Worm (Caenorhabditis elegans) whole organism, early embryonic: ENCODE results near the gene clec-25.

Experiments used
- B0310.2 ChIP-seq: sonication (generic microtip); optimal IDR thresholded peaks from 2 replicates; lab custom pipeline; 2016; ENCODE audit warnings: mild to moderate bottlenecking, missing genetic modification characterization, missing compliant biosample characterization
- F13C5.2 ChIP-seq: sonication (generic microtip); optimal IDR thresholded peaks from 2 replicates; lab custom pipeline; 2017; ENCODE audit warnings: mild to moderate bottlenecking, missing genetic modification characterization, inconsistent platforms, missing compliant biosample characterization
- aly-1 ChIP-seq: sonication (generic microtip); optimal IDR thresholded peaks from 2 replicates; lab custom pipeline; 2016; ENCODE audit warnings: missing genetic modification characterization, missing compliant biosample characterization
- ama-1 ChIP-seq: fragments of 150-350 bp; optimal IDR thresholded peaks from 2 replicates; lab custom pipeline; 2014
- ets-7 ChIP-seq: sonication (generic microtip); optimal IDR thresholded peaks from 2 replicates; lab custom pipeline; 2016; ENCODE audit warnings: missing genotype, missing genetic modification characterization, missing compliant biosample characterization
- flt-1 ChIP-seq: fragments of 200-800 bp; sonication (Bioruptor generic); IDR thresholded peaks from 2 replicates; pipeline ENCODE4 v1.3.6; 2022; ENCODE audit warnings: missing genetic modification characterization, missing compliant biosample characterization
- hmbx-1 ChIP-seq: sonication (generic microtip); optimal IDR thresholded peaks from 2 replicates; lab custom pipeline; 2016; ENCODE audit warnings: mild to moderate bottlenecking, missing genetic modification characterization, missing compliant biosample characterization
- pes-1 ChIP-seq: fragments of 200-800 bp; sonication (Bioruptor generic); IDR thresholded peaks from 2 replicates; pipeline ENCODE4 v1.3.6; 2022; ENCODE audit warnings: missing genetic modification reagents, missing genetic modification characterization, missing compliant biosample characterization
- scrt-1 ChIP-seq: fragments of 200-800 bp; sonication (Bioruptor generic); IDR thresholded peaks from 2 replicates; pipeline ENCODE4 v1.3.6; 2022; ENCODE audit warnings: missing genetic modification characterization, missing compliant biosample characterization
- sea-1 ChIP-seq: fragments of 200-800 bp; sonication (Bioruptor generic); conservative IDR thresholded peaks from 2 replicates; pipeline ENCODE4 v1.3.6; 2022; ENCODE audit warnings: missing genetic modification characterization, missing compliant biosample characterization
- tra-4 ChIP-seq: sonication (generic microtip); optimal IDR thresholded peaks from 2 replicates; lab custom pipeline; 2017; ENCODE audit warnings: missing genetic modification characterization, missing compliant biosample characterization

DNA sequence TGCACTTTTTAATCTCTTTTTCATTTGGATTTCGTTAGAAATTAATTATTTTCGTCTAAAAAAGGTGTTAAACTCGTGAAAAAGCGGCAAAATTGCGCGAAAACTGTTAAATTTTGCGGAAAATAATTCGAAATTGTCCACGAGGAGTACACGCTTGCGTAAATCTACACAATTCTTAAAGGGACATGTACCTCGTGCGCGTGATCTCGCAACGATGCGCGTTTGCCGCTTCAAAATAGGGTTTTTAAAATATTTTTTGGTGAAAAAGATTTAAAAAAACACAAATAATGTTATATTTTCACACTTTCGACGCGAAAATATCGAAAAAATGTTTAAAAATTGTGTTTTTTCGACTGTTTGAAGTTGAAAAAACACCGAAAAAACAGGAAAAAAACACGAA, 49.7 kb upstream of the clec-25 start:
- TF ChIP-seq ama-1 = no peak
- TF ChIP-seq ets-7 (tag; lab: Kevin White, UChicago) = no peak
- TF ChIP-seq F13C5.2 (tag; lab: Kevin White, UChicago) = no peak
- TF ChIP-seq aly-1 = no peak
- TF ChIP-seq pes-1 (GFP tag; lab: Robert Waterston, UW) = no peak
- no peak for TF ChIP-seq flt-1 (GFP tag; lab: Robert Waterston, UW)
- TF ChIP-seq tra-4 (tag; lab: Kevin White, UChicago) = no peak
- TF ChIP-seq hmbx-1 (tag; lab: Kevin White, UChicago) = no peak
- TF ChIP-seq sea-1 = no peak
- no peak for TF ChIP-seq scrt-1
- TF ChIP-seq B0310.2 (tag; lab: Kevin White, UChicago) = no peak
